Worm (Caenorhabditis elegans) whole organism, midembryonic: Measurements from ENCODE around the gene F22E5.2.

Source experiments
- T22C8.4 ChIP-seq: fragments of 200-800 bp; sonication (Bioruptor generic); IDR thresholded peaks from 2 replicates; pipeline ENCODE4 v1.3.6; 2022; ENCODE audit warnings: missing genetic modification characterization, missing compliant biosample characterization
- cog-1 ChIP-seq: sonication (generic microtip); optimal IDR thresholded peaks from 2 replicates; lab custom pipeline; 2016; ENCODE audit warnings: missing genetic modification characterization, missing compliant biosample characterization
- flt-1 ChIP-seq: fragments of 200-800 bp; sonication (Bioruptor generic); IDR thresholded peaks from 2 replicates; pipeline ENCODE4 v1.3.6; 2022; ENCODE audit warnings: missing genetic modification characterization, missing compliant biosample characterization
- ref-1 ChIP-seq: fragments of 200-800 bp; sonication (Bioruptor generic); conservative IDR thresholded peaks from 2 replicates; pipeline ENCODE4 v1.3.6; 2022; ENCODE audit warnings: missing genetic modification reagents, missing genetic modification characterization, missing compliant biosample characterization
- ztf-29 ChIP-seq: fragments of 200-800 bp; sonication (Bioruptor generic); IDR thresholded peaks from 2 replicates; pipeline ENCODE4 v1.3.6; 2022; ENCODE audit warnings: missing genetic modification reagents, missing genetic modification characterization, missing compliant biosample characterization

ce11 chrII:2624792-2625191 is 40.4 kb upstream of the F22E5.2 start, which contains the start of gene lgc-28:
- TF ChIP-seq flt-1 (GFP tag; lab: Robert Waterston, UW) (no peak), T22C8.4 (GFP tag; lab: Robert Waterston, UW) (no peak), ztf-29 (GFP tag; lab: Robert Waterston, UW) (no peak), cog-1 (tag; lab: Kevin White, UChicago) (no peak), ref-1 (GFP tag; lab: Robert Waterston, UW) (no peak)
